Fruit fly (Drosophila melanogaster): ENCODE results near the gene CG16721.

The CG16721 gene

DNA sequence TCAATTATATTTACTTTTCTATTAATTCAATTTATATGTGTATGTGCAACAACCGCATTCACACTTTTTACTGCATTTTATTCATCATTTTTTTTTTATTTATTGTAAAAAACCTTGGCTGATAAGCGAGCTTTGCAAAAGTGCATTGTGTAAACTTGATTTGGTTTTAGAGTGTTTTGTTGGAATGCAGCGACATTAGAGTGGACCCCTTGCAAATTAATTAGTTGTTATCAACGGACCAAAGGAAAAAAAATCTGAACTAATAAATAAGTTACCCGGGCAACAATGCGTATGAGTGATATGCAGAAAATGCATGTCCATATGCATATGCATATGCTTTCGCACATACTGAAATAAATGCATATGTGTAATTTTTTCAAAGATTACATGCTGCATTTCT is 41.3 kb downstream of the CG16721 start:
- TF ChIP-seq CG17801 (GFP tag; optimal IDR thresholded peaks at IDR 0.05; ENCODE audit: partially characterized antibody), result no peak

DNA sequence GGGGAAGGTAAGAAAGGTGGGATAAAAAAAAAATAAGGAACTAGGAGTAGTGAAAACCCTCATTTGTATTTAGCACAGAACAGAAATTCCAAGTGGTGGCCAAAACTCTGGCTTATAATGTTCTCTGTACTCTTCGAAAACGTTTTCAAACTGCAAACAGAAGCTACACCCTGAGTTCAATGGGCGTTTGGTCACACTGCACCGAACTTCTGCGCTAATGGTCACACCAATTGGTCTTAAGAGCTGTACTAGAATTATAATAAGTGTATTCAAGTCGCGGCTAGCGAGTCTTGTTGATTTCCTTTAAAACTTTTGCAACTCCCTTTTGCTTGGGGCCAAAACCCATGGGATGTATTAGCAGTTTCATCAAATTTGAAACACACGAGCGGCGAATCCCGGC is 42.4 kb downstream of the CG16721 start:
- TF ChIP-seq CG17801 (GFP tag; optimal IDR thresholded peaks at IDR 0.05; ENCODE audit: partially characterized antibody), result no peak

DNA sequence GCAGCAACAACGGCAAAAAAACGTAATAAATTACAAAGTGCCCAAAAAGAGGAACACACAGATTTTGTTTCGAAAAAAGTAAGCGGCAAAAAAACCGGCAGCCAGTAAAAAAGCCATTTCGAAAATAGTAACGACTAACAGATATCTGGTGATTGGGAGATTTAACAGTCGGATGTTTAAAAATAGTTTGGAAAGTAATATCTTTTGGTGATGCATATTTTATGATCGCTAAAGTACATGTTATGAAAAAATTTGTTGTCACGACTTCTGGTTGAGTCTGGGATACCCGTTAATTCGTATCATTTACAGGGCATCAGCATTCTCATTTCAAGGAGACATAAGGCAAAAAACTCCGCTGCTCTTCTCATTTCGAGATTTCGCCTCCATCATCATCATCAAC is 43.5 kb downstream of the CG16721 start:
- TF ChIP-seq CG17801 (GFP tag; optimal IDR thresholded peaks at IDR 0.05; ENCODE audit: partially characterized antibody), result no peak

DNA sequence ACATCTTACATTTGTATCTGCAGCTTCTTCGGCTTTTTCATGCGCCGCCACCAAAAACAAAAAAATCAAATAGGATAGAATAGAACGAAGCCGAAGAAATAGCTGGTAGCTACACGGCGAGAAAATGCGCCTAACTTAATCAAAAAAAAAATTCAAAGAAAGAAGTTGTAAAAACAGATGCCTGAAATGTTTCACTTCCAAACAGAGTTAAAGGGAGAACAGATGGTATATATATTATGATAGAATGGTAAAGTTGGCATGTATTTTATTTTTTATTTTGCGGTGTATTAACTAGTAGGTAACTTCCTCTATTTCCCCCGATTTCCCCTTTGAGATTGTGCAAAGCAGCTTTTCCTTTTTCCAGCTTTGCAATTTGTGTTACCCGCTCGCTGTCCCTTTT is 44.7 kb downstream of the CG16721 start:
- TF ChIP-seq CG17801 (GFP tag; optimal IDR thresholded peaks at IDR 0.05; ENCODE audit: partially characterized antibody), result no peak

DNA sequence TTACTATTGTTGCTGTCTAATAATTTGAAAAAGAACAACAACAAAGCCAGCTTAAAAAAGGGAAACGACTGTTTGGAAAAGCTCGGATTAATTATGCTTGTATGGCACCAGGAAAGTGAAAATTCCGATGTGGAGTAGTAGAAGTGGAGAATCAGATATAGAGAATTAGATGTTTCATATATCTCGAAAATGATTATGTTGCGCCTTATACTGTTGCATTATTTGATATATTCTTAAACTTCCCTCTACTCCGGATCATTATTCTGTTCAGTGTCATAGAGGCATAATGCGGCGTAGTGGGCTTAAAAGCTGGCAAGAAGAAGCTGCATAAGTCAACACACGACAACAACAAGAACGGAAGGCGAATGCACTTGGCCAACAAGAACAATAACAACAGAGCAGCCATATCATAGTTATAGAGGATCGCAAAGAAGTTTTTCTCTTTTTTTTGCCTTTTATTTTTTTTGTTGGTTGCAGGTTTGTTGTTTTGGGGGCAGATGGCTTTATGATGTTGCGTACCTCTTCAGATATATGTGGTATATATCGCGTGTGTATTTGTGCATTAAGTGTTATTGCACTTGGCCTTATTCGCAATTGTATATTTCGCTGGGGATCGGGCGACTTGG is 46.2 kb downstream of the CG16721 start:
- TF ChIP-seq CG17801 (GFP tag; optimal IDR thresholded peaks at IDR 0.05; ENCODE audit: partially characterized antibody), result peak; percentile 73

DNA sequence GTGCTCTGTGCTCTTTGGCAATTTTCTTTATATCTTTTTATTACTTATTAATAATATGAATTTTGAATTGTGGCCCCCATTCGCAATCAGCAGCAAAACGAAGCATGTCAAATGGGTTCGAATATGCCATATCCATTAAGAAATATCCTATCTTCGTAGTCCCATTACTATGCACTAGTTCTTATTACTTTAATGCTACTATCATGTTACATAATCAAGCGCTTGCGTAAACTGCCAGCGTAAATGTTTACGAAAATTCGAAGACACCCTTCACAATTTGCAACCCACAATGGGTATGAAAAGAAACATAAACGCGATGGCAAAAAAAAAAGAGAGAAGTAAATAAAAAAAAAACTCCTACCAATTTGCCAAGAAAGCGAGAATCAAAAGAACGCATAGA is 47.0 kb downstream of the CG16721 start:
- TF ChIP-seq CG17801 (GFP tag; optimal IDR thresholded peaks at IDR 0.05; ENCODE audit: partially characterized antibody), result peak; percentile 47

DNA sequence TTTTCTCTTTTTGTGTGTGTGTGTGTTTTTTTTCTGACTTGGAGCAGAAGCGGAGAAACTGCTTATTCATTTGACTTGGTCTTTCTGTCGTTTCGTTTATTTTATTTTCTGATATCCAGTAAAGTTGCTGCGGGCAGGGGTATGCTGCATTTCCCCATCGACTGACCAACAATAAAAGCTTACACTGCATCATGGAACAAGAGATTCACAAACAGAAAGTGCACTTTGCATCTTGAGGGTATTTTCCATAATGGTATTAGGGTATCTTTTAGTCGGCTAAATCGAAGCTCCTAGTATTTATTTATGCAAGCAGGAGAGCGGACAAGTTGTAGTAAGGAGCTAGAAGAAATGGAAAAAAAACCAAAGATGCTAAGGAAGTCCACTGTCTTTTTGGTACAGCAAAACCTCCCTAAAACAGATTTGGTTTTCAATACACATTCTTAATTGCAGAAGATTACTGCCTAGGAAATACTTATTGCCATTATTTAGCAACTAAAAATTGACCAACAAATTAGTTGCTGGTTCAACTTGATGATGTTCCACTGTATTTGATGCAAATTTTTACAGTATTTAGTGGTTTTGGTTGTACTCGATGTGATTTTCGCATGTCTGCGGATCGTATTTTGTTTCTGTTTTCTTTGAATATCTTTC is 52.8 kb downstream of the CG16721 start:
- peak; percentile 95 for TF ChIP-seq CG17801 (GFP tag; optimal IDR thresholded peaks at IDR 0.05; ENCODE audit: partially characterized antibody)

Measured in ovary, adult (tissue).